Worm (Caenorhabditis elegans) whole organism, late embryonic: ENCODE data around the gene lcmt-1.

ENCODE experiments used
- C08G9.2 ChIP-seq: sonication (generic microtip); optimal IDR thresholded peaks from 2 replicates; lab custom pipeline; 2016; ENCODE audit warnings: mild to moderate bottlenecking, missing genetic modification characterization, moderate library complexity, missing compliant biosample characterization
- C38D4.7 ChIP-seq: fragments of 200-800 bp; sonication (Bioruptor generic); optimal IDR thresholded peaks from 2 replicates; lab custom pipeline; 2018; ENCODE audit warnings: mild to moderate bottlenecking, missing genetic modification characterization, moderate library complexity, missing compliant biosample characterization
- F13H6.1 ChIP-seq: sonication (generic microtip); optimal IDR thresholded peaks from 2 replicates; lab custom pipeline; 2016; ENCODE audit warnings: missing genetic modification characterization, missing compliant biosample characterization
- K02D7.2 ChIP-seq: sonication (generic microtip); optimal IDR thresholded peaks from 2 replicates; lab custom pipeline; 2017; ENCODE audit warnings: mild to moderate bottlenecking, missing genetic modification characterization, missing compliant biosample characterization
- Y22D7AL.16 ChIP-seq: sonication (generic microtip); optimal IDR thresholded peaks from 2 replicates; lab custom pipeline; 2016; ENCODE audit warnings: missing genetic modification characterization, missing compliant biosample characterization
- ahr-1 ChIP-seq: sonication (generic microtip); optimal IDR thresholded peaks from 2 replicates; lab custom pipeline; 2016; ENCODE audit warnings: missing genetic modification characterization, missing compliant biosample characterization
- ama-1 ChIP-seq: fragments of 150-350 bp; optimal IDR thresholded peaks from 2 replicates; lab custom pipeline; 2014
- ceh-14 ChIP-seq: sonication (generic microtip); optimal IDR thresholded peaks from 2 replicates; lab custom pipeline; 2016; ENCODE audit warnings: missing genotype, missing genetic modification characterization, missing compliant biosample characterization
- ceh-18 ChIP-seq: sonication (generic microtip); optimal IDR thresholded peaks from 2 replicates; lab custom pipeline; 2016; ENCODE audit warnings: missing genetic modification characterization, missing compliant biosample characterization
- ceh-19 ChIP-seq: fragments of 200-800 bp; sonication (Bioruptor generic); optimal IDR thresholded peaks from 2 replicates; lab custom pipeline; 2018; ENCODE audit warnings: mild to moderate bottlenecking, missing genetic modification characterization, missing compliant biosample characterization
- ceh-2 ChIP-seq: sonication (generic microtip); optimal IDR thresholded peaks from 2 replicates; lab custom pipeline; 2016; ENCODE audit warnings: missing genotype, missing genetic modification characterization, missing compliant biosample characterization
- ceh-22 ChIP-seq: sonication (generic microtip); optimal IDR thresholded peaks from 2 replicates; lab custom pipeline; 2017; ENCODE audit warnings: missing biosample characterization, missing genetic modification characterization
- ceh-24 ChIP-seq: sonication (generic microtip); optimal IDR thresholded peaks from 2 replicates; lab custom pipeline; 2016; ENCODE audit warnings: mild to moderate bottlenecking, missing genetic modification characterization, missing compliant biosample characterization
- ceh-30 ChIP-seq: fragments of 150-350 bp; optimal IDR thresholded peaks from 2 replicates; lab custom pipeline; 2014; ENCODE audit warnings: missing biosample characterization, missing genetic modification characterization
- ceh-45 ChIP-seq: fragments of 200-800 bp; sonication (Bioruptor generic); IDR thresholded peaks from 2 replicates; pipeline ENCODE4 v1.3.6; 2022; ENCODE audit warnings: missing genetic modification reagents, missing genetic modification characterization, missing compliant biosample characterization
- ceh-48 ChIP-seq: sonication (generic microtip); optimal IDR thresholded peaks from 2 replicates; lab custom pipeline; 2016; ENCODE audit warnings: missing genetic modification characterization, inconsistent platforms, missing compliant biosample characterization
- ceh-6 ChIP-seq: fragments of 200-800 bp; sonication (Bioruptor generic); optimal IDR thresholded peaks from 2 replicates; lab custom pipeline; 2018; ENCODE audit warnings: mild to moderate bottlenecking, missing genetic modification characterization, missing compliant biosample characterization
- ceh-9 ChIP-seq: sonication (generic microtip); optimal IDR thresholded peaks from 2 replicates; lab custom pipeline; 2016; ENCODE audit warnings: mild to moderate bottlenecking, missing genetic modification characterization, inconsistent platforms, missing compliant biosample characterization
- che-1 ChIP-seq: sonication (generic microtip); optimal IDR thresholded peaks from 2 replicates; lab custom pipeline; 2016; ENCODE audit warnings: mild to moderate bottlenecking, missing genetic modification characterization, missing compliant biosample characterization
- dmd-4 ChIP-seq: sonication (generic microtip); optimal IDR thresholded peaks from 2 replicates; lab custom pipeline; 2016; ENCODE audit warnings: borderline replicate concordance, missing genetic modification characterization, missing compliant biosample characterization
- dve-1 ChIP-seq: sonication (generic microtip); optimal IDR thresholded peaks from 2 replicates; lab custom pipeline; 2017; ENCODE audit warnings: antibody characterized with exemption, mild to moderate bottlenecking, missing genetic modification characterization, missing compliant biosample characterization
- elt-2 ChIP-seq: sonication (generic microtip); optimal IDR thresholded peaks from 2 replicates; lab custom pipeline; 2016; ENCODE audit warnings: missing genetic modification reagents, missing genetic modification characterization, missing compliant biosample characterization
- elt-4 ChIP-seq: sonication (generic microtip); optimal IDR thresholded peaks from 2 replicates; lab custom pipeline; 2016; ENCODE audit warnings: missing genetic modification characterization, missing compliant biosample characterization
- eyg-1 ChIP-seq: sonication (generic microtip); optimal IDR thresholded peaks from 2 replicates; lab custom pipeline; 2016; ENCODE audit warnings: missing genotype, missing genetic modification characterization, missing compliant biosample characterization
- fax-1 ChIP-seq: sonication (generic microtip); optimal IDR thresholded peaks from 2 replicates; lab custom pipeline; 2016; ENCODE audit warnings: missing genotype, missing genetic modification characterization, missing compliant biosample characterization
- fkh-10 ChIP-seq: fragments of 150-350 bp; optimal IDR thresholded peaks from 2 replicates; lab custom pipeline; 2014; ENCODE audit warnings: missing biosample characterization, missing genetic modification reagents, missing genetic modification characterization
- fkh-6 ChIP-seq: sonication (generic microtip); optimal IDR thresholded peaks from 2 replicates; lab custom pipeline; 2016; ENCODE audit warnings: missing genetic modification characterization, missing compliant biosample characterization
- hlh-15 ChIP-seq: sonication (generic microtip); optimal IDR thresholded peaks from 2 replicates; lab custom pipeline; 2016; ENCODE audit warnings: missing genetic modification characterization, missing compliant biosample characterization
- hlh-6 ChIP-seq: sonication (generic microtip); optimal IDR thresholded peaks from 2 replicates; lab custom pipeline; 2016; ENCODE audit warnings: missing genotype, missing genetic modification characterization, missing compliant biosample characterization
- hlh-8 ChIP-seq: sonication (generic microtip); optimal IDR thresholded peaks from 2 replicates; lab custom pipeline; 2016; ENCODE audit warnings: missing genotype, missing genetic modification characterization, missing compliant biosample characterization
- lin-11 ChIP-seq: fragments of 200-800 bp; sonication (Bioruptor generic); optimal IDR thresholded peaks from 2 replicates; lab custom pipeline; 2018; ENCODE audit warnings: mild to moderate bottlenecking, missing genetic modification characterization, missing compliant biosample characterization
- mec-3 ChIP-seq: sonication (generic microtip); optimal IDR thresholded peaks from 2 replicates; lab custom pipeline; 2016; ENCODE audit warnings: borderline replicate concordance, missing genetic modification characterization, missing compliant biosample characterization
- nhr-232 ChIP-seq: sonication (generic microtip); optimal IDR thresholded peaks from 2 replicates; lab custom pipeline; 2016; ENCODE audit warnings: missing genetic modification characterization, missing compliant biosample characterization
- npax-4 ChIP-seq: sonication (generic microtip); optimal IDR thresholded peaks from 2 replicates; lab custom pipeline; 2016; ENCODE audit warnings: missing genetic modification characterization, missing compliant biosample characterization
- odd-2 ChIP-seq: sonication (generic microtip); optimal IDR thresholded peaks from 2 replicates; lab custom pipeline; 2017; ENCODE audit warnings: antibody characterized with exemption, mild to moderate bottlenecking, missing genetic modification characterization, missing compliant biosample characterization
- pag-3 ChIP-seq: sonication (generic microtip); optimal IDR thresholded peaks from 2 replicates; lab custom pipeline; 2016; ENCODE audit warnings: missing compliant biosample characterization, missing genetic modification characterization, borderline replicate concordance
- pat-9 ChIP-seq: fragments of 200-800 bp; sonication (Bioruptor generic); optimal IDR thresholded peaks from 2 replicates; lab custom pipeline; 2018; ENCODE audit warnings: mild to moderate bottlenecking, missing genetic modification characterization, moderate library complexity, missing compliant biosample characterization
- pha-4 ChIP-seq: fragments of 150-350 bp; optimal IDR thresholded peaks from 2 replicates; lab custom pipeline; 2018; ENCODE audit warnings: missing biosample characterization, missing genetic modification reagents, missing genetic modification characterization
- pqm-1 ChIP-seq: sonication (generic microtip); optimal IDR thresholded peaks from 2 replicates; lab custom pipeline; 2016; ENCODE audit warnings: missing genetic modification characterization, missing compliant biosample characterization
- rnt-1 ChIP-seq: sonication (generic microtip); optimal IDR thresholded peaks from 2 replicates; lab custom pipeline; 2016; ENCODE audit warnings: missing genetic modification characterization, missing compliant biosample characterization
- sdc-2 ChIP-seq: sonication (generic microtip); optimal IDR thresholded peaks from 2 replicates; lab custom pipeline; 2016; ENCODE audit warnings: missing genotype, missing genetic modification characterization, missing compliant biosample characterization
- sox-2 ChIP-seq: fragments of 200-800 bp; sonication (Bioruptor generic); IDR thresholded peaks from 2 replicates; pipeline ENCODE4 v1.3.6; 2022; ENCODE audit warnings: missing genetic modification reagents, missing genetic modification characterization, missing compliant biosample characterization
- sox-4 ChIP-seq: sonication (generic microtip); optimal IDR thresholded peaks from 2 replicates; lab custom pipeline; 2017; ENCODE audit warnings: mild to moderate bottlenecking, missing genetic modification characterization, inconsistent platforms, missing compliant biosample characterization
- syd-9 ChIP-seq: sonication (generic microtip); optimal IDR thresholded peaks from 2 replicates; lab custom pipeline; 2016; ENCODE audit warnings: mild to moderate bottlenecking, missing genetic modification characterization, moderate library complexity, missing compliant biosample characterization
- ttx-3 ChIP-seq: sonication (generic microtip); optimal IDR thresholded peaks from 2 replicates; lab custom pipeline; 2016; ENCODE audit warnings: missing genetic modification reagents, missing genetic modification characterization, missing compliant biosample characterization
- unc-3 ChIP-seq, 2 experiments: fragments of 200-800 bp in 1 of 2; sonication (Bioruptor generic) in 1 of 2; sonication (generic microtip) in 1 of 2; conservative IDR thresholded peaks in 1 of 2; optimal IDR thresholded peaks in 1 of 2; 2 replicates each; pipeline versions ENCODE4 v1.3.6 to Lab custom; 2016 to 2022; ENCODE audit warnings: missing compliant biosample characterization in 2 of 2, missing genetic modification characterization in 2 of 2, missing genetic modification reagents in 1 of 2
- unc-55 ChIP-seq: sonication (generic microtip); optimal IDR thresholded peaks from 2 replicates; lab custom pipeline; 2017; ENCODE audit warnings: missing biosample characterization, missing genetic modification reagents, missing genetic modification characterization
- unc-86 ChIP-seq: sonication (generic microtip); optimal IDR thresholded peaks from 2 replicates; lab custom pipeline; 2016; ENCODE audit warnings: missing genetic modification characterization, missing compliant biosample characterization

Gene lcmt-1

ce11 chrIII:4309303-4309702, 33.9 kb upstream of the lcmt-1 start:
- TF ChIP-seq ceh-30 (tag; lab: Kevin White, UChicago) (no peak), hlh-8 (tag; lab: Kevin White, UChicago) (no peak), ceh-24 (tag; lab: Kevin White, UChicago) (no peak), unc-55 (GFP tag; lab: Kevin White, UChicago) (no peak), fax-1 (tag; lab: Kevin White, UChicago) (no peak), pha-4 (tag; lab: Kevin White, UChicago) (no peak), ceh-18 (no peak), rnt-1 (tag; lab: Kevin White, UChicago) (no peak), ceh-22 (tag; lab: Kevin White, UChicago) (no peak), syd-9 (tag; lab: Kevin White, UChicago) (no peak), eyg-1 (tag; lab: Kevin White, UChicago) (no peak)

DNA sequence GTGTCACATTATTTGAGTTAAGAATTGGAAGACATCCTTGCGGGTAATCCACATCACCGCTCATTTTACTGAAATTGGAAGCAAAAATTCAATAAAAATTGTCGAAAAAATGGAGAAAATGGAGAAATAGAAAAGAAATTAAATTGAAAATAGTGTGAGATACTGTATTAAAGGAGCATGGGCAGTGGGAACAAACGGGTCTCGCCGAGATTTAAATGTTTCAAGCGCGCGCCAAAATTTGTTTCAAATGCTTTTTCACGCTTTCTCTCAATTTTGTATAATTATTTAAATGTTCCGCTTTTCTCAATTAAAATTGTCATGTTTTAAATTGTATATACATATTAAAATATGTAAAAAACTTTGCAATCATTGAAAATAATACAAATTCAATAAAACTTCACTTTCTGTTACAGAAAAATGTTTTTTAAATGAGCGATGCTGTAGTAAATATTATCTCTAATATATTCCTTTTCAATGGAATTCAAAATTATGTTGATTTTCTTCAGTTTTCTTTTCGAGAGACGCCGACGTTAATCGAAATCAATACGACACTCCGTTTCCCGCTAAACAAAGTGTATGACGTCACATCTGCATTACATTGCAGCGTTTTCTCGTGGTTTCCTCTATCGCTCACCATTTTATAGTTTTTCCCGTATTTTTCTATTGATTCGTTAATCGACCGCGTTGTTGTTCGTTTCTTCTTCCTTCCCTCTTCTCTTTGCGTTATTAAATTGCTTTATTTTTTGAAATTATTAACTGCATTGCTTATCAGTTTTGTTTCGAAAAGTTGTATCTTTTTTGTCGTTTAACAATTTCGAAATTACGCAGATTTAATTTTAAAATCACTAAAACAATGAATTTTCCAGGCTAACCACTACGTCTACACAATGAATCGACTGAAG, 29.9 kb upstream of the lcmt-1 start, which contains the start of the genes evl-14 and dcn-1:
evl-14 (minus strand) TSS at position 68 of the 902 bp plus-strand sequence.
dcn-1 (plus strand) TSS at position 852 of the 902 bp plus-strand sequence.
- TF ChIP-seq ceh-45 (GFP tag; lab: Robert Waterston, UW) (no peak), fax-1 (tag; lab: Kevin White, UChicago) (no peak), ceh-9 (tag; lab: Kevin White, UChicago) (no peak), nhr-232 (tag; lab: Kevin White, UChicago) (no peak), pag-3 (tag; lab: Kevin White, UChicago) (no peak), C08G9.2 (no peak), ceh-18 (no peak), ceh-30 (tag; lab: Kevin White, UChicago) (peak; percentile 12), C38D4.7 (GFP tag; lab: Kevin White, UChicago) (no peak), che-1 (tag; lab: Kevin White, UChicago) (no peak), ama-1 (no peak), fkh-6 (tag; lab: Kevin White, UChicago) (no peak), pat-9 (tag; lab: Kevin White, UChicago) (no peak), ceh-2 (tag; lab: Kevin White, UChicago) (no peak), ceh-24 (tag; lab: Kevin White, UChicago) (no peak), elt-2 (tag; lab: Kevin White, UChicago) (peak; percentile 32), sox-4 (tag; lab: Kevin White, UChicago) (no peak), sox-2 (GFP tag; lab: Robert Waterston, UW) (no peak), odd-2 (no peak), Y22D7AL.16 (no peak), ceh-19 (GFP tag; lab: Kevin White, UChicago) (no peak), ttx-3 (tag; lab: Kevin White, UChicago) (no peak), fkh-10 (GFP tag; lab: Kevin White, UChicago) (no peak), mec-3 (no peak), K02D7.2 (no peak), ceh-6 (GFP tag; lab: Kevin White, UChicago) (no peak), pqm-1 (tag; lab: Kevin White, UChicago) (no peak), F13H6.1 (tag; lab: Kevin White, UChicago) (no peak), lin-11 (tag; lab: Kevin White, UChicago) (no peak), hlh-6 (tag; lab: Kevin White, UChicago) (no peak), unc-86 (tag; lab: Kevin White, UChicago) (no peak), dve-1 (tag; lab: Kevin White, UChicago) (no peak), ceh-14 (tag; lab: Kevin White, UChicago) (no peak), hlh-15 (tag; lab: Kevin White, UChicago) (no peak), sdc-2 (tag; lab: Kevin White, UChicago) (no peak), npax-4 (no peak), pha-4 (tag; lab: Kevin White, UChicago) (no peak), dmd-4 (tag; lab: Kevin White, UChicago) (no peak), ceh-48 (peak; percentile 63), ahr-1 (no peak), unc-55 (GFP tag; lab: Kevin White, UChicago) (peak; percentile 58), elt-4 (no peak), syd-9 (tag; lab: Kevin White, UChicago) (no peak), unc-3 (GFP tag; conservative IDR thresholded peaks at IDR 0.05; lab: Robert Waterston, UW) (no peak), unc-3 (tag; optimal IDR thresholded peaks at IDR 0.05; lab: Kevin White, UChicago) (no peak)
